Fruit fly (Drosophila melanogaster) whole organism: ENCODE measurements around the gene CG34012.

Source experiments
- CG8478 ChIP-seq: fragments of >200 bp; optimal IDR thresholded peaks from 2 replicates; lab custom pipeline; 2018; ENCODE audit warnings: inconsistent platforms
- Dll ChIP-seq: fragments of >200 bp; optimal IDR thresholded peaks from 2 replicates; lab custom pipeline; 2017
- EcR ChIP-seq, 2 experiments: fragments of >200 bp; optimal IDR thresholded peaks; 2 replicates each; lab custom pipeline; 2017; ENCODE audit warnings: missing biosample characterization in 2 of 2, missing genetic modification characterization in 2 of 2, missing genetic modification reagents in 2 of 2
- pan ChIP-seq: fragments of >200 bp; optimal IDR thresholded peaks from 2 replicates; lab custom pipeline; 2017
- psq ChIP-seq: fragments of >200 bp; optimal IDR thresholded peaks from 2 replicates; lab custom pipeline; 2017
- usp ChIP-seq: fragments of >200 bp; optimal IDR thresholded peaks from 2 replicates; lab custom pipeline; 2017; ENCODE audit warnings: missing biosample characterization, missing genetic modification characterization, mixed read lengths

DNA sequence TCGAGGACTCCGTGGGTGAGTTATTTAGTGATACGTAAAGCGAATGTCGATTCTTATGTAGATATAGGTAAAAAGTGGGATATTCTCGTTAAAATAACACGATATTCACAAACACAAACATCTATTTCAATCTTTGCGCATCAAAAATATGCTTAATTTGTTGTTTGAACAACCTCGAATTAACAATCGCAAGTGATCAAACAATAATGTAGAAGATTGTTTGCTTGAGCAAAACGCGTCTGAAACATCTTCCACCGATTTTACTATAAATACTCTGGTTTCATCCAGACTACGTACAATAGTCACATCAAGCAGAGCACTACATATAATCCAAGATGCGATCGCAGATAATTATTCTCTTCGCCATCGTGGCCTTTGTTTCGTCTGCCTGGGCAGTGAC is 21.2 kb upstream of the CG34012 start, which contains the start of gene nol:
- TF ChIP-seq pan = no peak
- no peak for TF ChIP-seq Dll
- TF ChIP-seq EcR (GFP tag; optimal IDR thresholded peaks at IDR 0.05; lab: Kevin White, UChicago) = no peak
- no peak for TF ChIP-seq CG8478 (lab: Kevin White, UChicago)
- no peak for TF ChIP-seq psq (lab: Kevin White, UChicago)
- no peak for TF ChIP-seq usp
